Fruit fly (Drosophila melanogaster): ENCODE measurements around the gene vri.

Gene vri

dm6 chr2L:5324958-5325850 is 36.5 kb downstream of the vri start (continued):
- TF ChIP-seq CG15336 (GFP tag; IDR thresholded peaks at IDR 0.05), result peak; percentile 88
- no peak for TF ChIP-seq dac (GFP tag; optimal IDR thresholded peaks at IDR 0.05)
- peak; percentile 71 for TF ChIP-seq pdm3 (GFP tag; optimal IDR thresholded peaks at IDR 0.05)
- TF ChIP-seq CG32006 (GFP tag; optimal IDR thresholded peaks at IDR 0.05), result peak; percentile 78
- peak; percentile 78 for TF ChIP-seq Sox15 (GFP tag; optimal IDR thresholded peaks at IDR 0.05)
- TF ChIP-seq Gug (GFP tag; IDR thresholded peaks at IDR 0.05), result peak; percentile 87
- peak; percentile 97 for TF ChIP-seq CG6163 (GFP tag; IDR thresholded peaks at IDR 0.05)
- peak; percentile 96 for TF ChIP-seq svp (GFP tag)
- peak; percentile 81 for TF ChIP-seq net (GFP tag; optimal IDR thresholded peaks at IDR 0.05)
- TF ChIP-seq fd59A (GFP tag; optimal IDR thresholded peaks at IDR 0.05), result peak; percentile 44
- TF ChIP-seq CG11762 (GFP tag; optimal IDR thresholded peaks at IDR 0.05; ENCODE audit: insufficient read depth), result peak; percentile 49
- no peak for TF ChIP-seq CG6276 (GFP tag; optimal IDR thresholded peaks at IDR 0.05)
- peak; percentile 77 for TF ChIP-seq achi (GFP tag; optimal IDR thresholded peaks at IDR 0.05)
- TF ChIP-seq CG10631 (GFP tag; optimal IDR thresholded peaks at IDR 0.05), result no peak
- TF ChIP-seq Smox (GFP tag; optimal IDR thresholded peaks at IDR 0.05), result peak; percentile 77
- TF ChIP-seq Lpt (GFP tag; optimal IDR thresholded peaks at IDR 0.05), result peak; percentile 74
- peak; percentile 67 to 84 for TF ChIP-seq ss (GFP tag; optimal IDR thresholded peaks at IDR 0.05)
- TF ChIP-seq CG8119 (GFP tag; IDR thresholded peaks at IDR 0.05), result peak; percentile 87
- TF ChIP-seq Sox14 (GFP tag; optimal IDR thresholded peaks at IDR 0.05), result peak; percentile 81
- TF ChIP-seq Hr38 (GFP tag; optimal IDR thresholded peaks at IDR 0.05), result no peak
- TF ChIP-seq cyc (GFP tag; optimal IDR thresholded peaks at IDR 0.05), result peak; percentile 85
- no peak for TF ChIP-seq CG10669 (GFP tag; optimal IDR thresholded peaks at IDR 0.05)
- TF ChIP-seq Met (GFP tag; optimal IDR thresholded peaks at IDR 0.05), result no peak
- peak; percentile 79 for TF ChIP-seq acj6 (GFP tag; optimal IDR thresholded peaks at IDR 0.05)
- no peak for TF ChIP-seq Hr4 (GFP tag; optimal IDR thresholded peaks at IDR 0.05)
- peak; percentile 63 for TF ChIP-seq esn (GFP tag; optimal IDR thresholded peaks at IDR 0.05)
- peak; percentile 81 for TF ChIP-seq CG7368 (GFP tag; optimal IDR thresholded peaks at IDR 0.05)
- TF ChIP-seq eg (GFP tag; IDR thresholded peaks at IDR 0.05), result peak; percentile 97
- TF ChIP-seq CG6808 (GFP tag; optimal IDR thresholded peaks at IDR 0.05), result no peak
- no peak for TF ChIP-seq CG4318 (GFP tag; optimal IDR thresholded peaks at IDR 0.05)
- peak; percentile 86 for TF ChIP-seq CG16779 (tag; optimal IDR thresholded peaks at IDR 0.05)
- TF ChIP-seq fd85E (GFP tag; optimal IDR thresholded peaks at IDR 0.05), result peak; percentile 39
- peak; percentile 79 for TF ChIP-seq CG8319 (GFP tag; optimal IDR thresholded peaks at IDR 0.05)
- TF ChIP-seq Eip78C (GFP tag), result peak; percentile 90
- peak; percentile 86 for TF ChIP-seq vri (GFP tag; optimal IDR thresholded peaks at IDR 0.05)
- TF ChIP-seq Eip93F (GFP tag; optimal IDR thresholded peaks at IDR 0.05), result peak; percentile 38
- no peak for TF ChIP-seq Ets21C (GFP tag; optimal IDR thresholded peaks at IDR 0.05)
- TF ChIP-seq Ets96B (tag; optimal IDR thresholded peaks at IDR 0.05), result peak; percentile 73
- peak; percentile 74 for TF ChIP-seq CG11294 (GFP tag; IDR thresholded peaks at IDR 0.05)
- peak; percentile 60 for TF ChIP-seq Eip75B (GFP tag; optimal IDR thresholded peaks at IDR 0.05)
- TF ChIP-seq CG34406 (GFP tag; optimal IDR thresholded peaks at IDR 0.05), result peak; percentile 71
- TF ChIP-seq OdsH (GFP tag; optimal IDR thresholded peaks at IDR 0.05), result peak; percentile 80
- TF ChIP-seq CG11902 (GFP tag; optimal IDR thresholded peaks at IDR 0.05), result peak; percentile 80
- no peak for TF ChIP-seq fkh (GFP tag; optimal IDR thresholded peaks at IDR 0.05)
- peak; percentile 82 for TF ChIP-seq CG31627 (GFP tag; optimal IDR thresholded peaks at IDR 0.05)
